Fruit fly (Drosophila melanogaster) whole organism, embryonic: Measurements from ENCODE around the gene Ufl1.
A peak's percentile ranks its signal among the peaks of the same experiment; 100 is the strongest.

Source experiments
- Abd-B ChIP-seq: fragments of 200-800 bp; sonication (Bioruptor generic); optimal IDR thresholded peaks from 2 replicates; lab custom pipeline; 2018; ENCODE audit warnings: missing biosample characterization, mild to moderate bottlenecking, missing genetic modification characterization, moderate library complexity
- CG10462 ChIP-seq: fragments of 200-800 bp; sonication (Bioruptor generic); optimal IDR thresholded peaks from 2 replicates; lab custom pipeline; 2016; ENCODE audit warnings: missing biosample characterization, missing genetic modification characterization
- CG11085 ChIP-seq: fragments of 200-800 bp; sonication (Bioruptor generic); IDR thresholded peaks from 2 replicates; pipeline ENCODE4 v1.3.6; 2022; ENCODE audit warnings: missing biosample characterization, missing genetic modification characterization
- CG11456 ChIP-seq: fragments of 200-800 bp; sonication (Bioruptor generic); IDR thresholded peaks from 3 replicates; pipeline ENCODE4 v1.3.6; 2022; ENCODE audit warnings: missing biosample characterization, missing genetic modification characterization
- CG12219 ChIP-seq: fragments of 200-800 bp; sonication (Bioruptor generic); optimal IDR thresholded peaks from 3 replicates; lab custom pipeline; 2018; ENCODE audit warnings: missing biosample characterization, mild to moderate bottlenecking, missing genetic modification characterization
- CG1233 ChIP-seq: fragments of 200-800 bp; sonication (Bioruptor generic); optimal IDR thresholded peaks from 4 replicates; lab custom pipeline; 2018; ENCODE audit warnings: missing biosample characterization, mild to moderate bottlenecking, missing genetic modification characterization
- CG13424 ChIP-seq: fragments of 200-800 bp; sonication (Bioruptor generic); optimal IDR thresholded peaks from 2 replicates; lab custom pipeline; 2019; ENCODE audit warnings: missing biosample characterization, mild to moderate bottlenecking, missing genetic modification characterization, moderate library complexity
- CG15269 ChIP-seq: fragments of 200-800 bp; sonication (Bioruptor generic); optimal IDR thresholded peaks from 2 replicates; lab custom pipeline; 2018; ENCODE audit warnings: missing biosample characterization, mild to moderate bottlenecking, missing genetic modification characterization, moderate library complexity
- CG16815 ChIP-seq: fragments of 200-800 bp; sonication (Bioruptor generic); optimal IDR thresholded peaks from 3 replicates; lab custom pipeline; 2017; ENCODE audit warnings: missing biosample characterization, mild to moderate bottlenecking, missing genetic modification characterization
- CG17829 ChIP-seq: fragments of 200-800 bp; optimal IDR thresholded peaks from 2 replicates; lab custom pipeline; 2019; ENCODE audit warnings: missing biosample characterization, mild to moderate bottlenecking, missing genetic modification characterization, moderate library complexity
- CG2875 ChIP-seq: fragments of 200-800 bp; sonication (Bioruptor generic); optimal IDR thresholded peaks from 2 replicates; lab custom pipeline; 2017; ENCODE audit warnings: missing biosample characterization, mild to moderate bottlenecking, missing genetic modification characterization, missing genetic modification reagents
- CG31388 ChIP-seq: fragments of 200-800 bp; sonication (Bioruptor generic); optimal IDR thresholded peaks from 2 replicates; lab custom pipeline; 2016; ENCODE audit warnings: missing biosample characterization, missing genetic modification characterization
- CG33557 ChIP-seq: fragments of 200-800 bp; sonication (Bioruptor generic); optimal IDR thresholded peaks from 2 replicates; lab custom pipeline; 2019; ENCODE audit warnings: missing biosample characterization, mild to moderate bottlenecking, missing genetic modification characterization, moderate library complexity
- CG3407 ChIP-seq: fragments of 200-800 bp; sonication (Bioruptor generic); optimal IDR thresholded peaks from 2 replicates; lab custom pipeline; 2018; ENCODE audit warnings: missing biosample characterization, mild to moderate bottlenecking, missing genetic modification characterization
- CG3847 ChIP-seq: fragments of 200-800 bp; sonication (Bioruptor generic); IDR thresholded peaks from 2 replicates; pipeline ENCODE4 v1.3.6; 2022; ENCODE audit warnings: missing biosample characterization, missing genetic modification characterization
- CG3995 ChIP-seq: fragments of 200-800 bp; sonication (Bioruptor generic); optimal IDR thresholded peaks from 3 replicates; lab custom pipeline; 2016; ENCODE audit warnings: missing biosample characterization, missing genetic modification characterization
- CG42726 ChIP-seq: fragments of 200-800 bp; sonication (Bioruptor generic); IDR thresholded peaks from 2 replicates; pipeline ENCODE4 v1.3.6; 2022; ENCODE audit warnings: missing biosample characterization, missing genetic modification characterization; ENCODE audit not compliant: partially characterized antibody
- CG43689 ChIP-seq: fragments of 200-800 bp; sonication (Bioruptor generic); IDR thresholded peaks from 2 replicates; pipeline ENCODE4 v1.3.6; 2022; ENCODE audit warnings: missing biosample characterization, missing genetic modification characterization
- CG4424 ChIP-seq: fragments of 200-800 bp; sonication (Bioruptor generic); optimal IDR thresholded peaks from 3 replicates; lab custom pipeline; 2016; ENCODE audit warnings: missing biosample characterization, missing genetic modification characterization
- CG4617 ChIP-seq: fragments of 200-800 bp; sonication (Bioruptor generic); optimal IDR thresholded peaks from 3 replicates; lab custom pipeline; 2016; ENCODE audit warnings: missing biosample characterization, missing genetic modification characterization, borderline replicate concordance
- CG6175 ChIP-seq: fragments of 200-800 bp; sonication (Bioruptor generic); IDR thresholded peaks from 3 replicates; pipeline ENCODE4 v1.3.6; 2022; ENCODE audit warnings: missing biosample characterization, missing genetic modification characterization
- CG6272 ChIP-seq: fragments of 200-800 bp; sonication (Bioruptor generic); IDR thresholded peaks from 2 replicates; pipeline ENCODE4 v1.3.6; 2022; ENCODE audit warnings: missing biosample characterization, missing genetic modification characterization
- CG8765 ChIP-seq: fragments of 200-800 bp; sonication (Bioruptor generic); IDR thresholded peaks from 2 replicates; pipeline ENCODE4 v1.3.6; 2022; ENCODE audit warnings: missing biosample characterization, missing genetic modification characterization
- CG9817 ChIP-seq: fragments of 200-800 bp; sonication (Bioruptor generic); optimal IDR thresholded peaks from 2 replicates; lab custom pipeline; 2018; ENCODE audit warnings: missing biosample characterization, mild to moderate bottlenecking, missing genetic modification characterization, moderate library complexity
- Dbx ChIP-seq: fragments of 200-800 bp; sonication (Bioruptor generic); IDR thresholded peaks from 3 replicates; pipeline ENCODE4 v1.3.6; 2022; ENCODE audit warnings: missing biosample characterization, missing genetic modification characterization
- Dref ChIP-seq: fragments of 200-800 bp; sonication (Bioruptor generic); IDR thresholded peaks from 2 replicates; pipeline ENCODE4 v1.3.6; 2022; ENCODE audit warnings: missing biosample characterization, missing genetic modification characterization
- Ets97D ChIP-seq: fragments of 200-800 bp; sonication (Bioruptor generic); optimal IDR thresholded peaks from 3 replicates; lab custom pipeline; 2016; ENCODE audit warnings: missing biosample characterization, missing genetic modification characterization
- Fer1 ChIP-seq: fragments of 200-800 bp; sonication (Bioruptor generic); optimal IDR thresholded peaks from 2 replicates; lab custom pipeline; 2017; ENCODE audit warnings: missing biosample characterization, mild to moderate bottlenecking, missing genetic modification characterization
- Gug ChIP-seq: fragments of 200-800 bp; sonication (Bioruptor generic); IDR thresholded peaks from 4 replicates; pipeline ENCODE4 v1.3.6; 2022; ENCODE audit warnings: missing biosample characterization, missing genetic modification characterization
- HmgZ ChIP-seq: fragments of 200-800 bp; sonication (Bioruptor generic); optimal IDR thresholded peaks from 2 replicates; lab custom pipeline; 2018; ENCODE audit warnings: missing biosample characterization, mild to moderate bottlenecking, missing genetic modification characterization
- Hmx ChIP-seq: fragments of 200-800 bp; sonication (Bioruptor generic); optimal IDR thresholded peaks from 2 replicates; lab custom pipeline; 2016; ENCODE audit warnings: missing biosample characterization, missing genetic modification characterization
- Lpt ChIP-seq: fragments of >200 bp; optimal IDR thresholded peaks from 2 replicates; lab custom pipeline; 2018; ENCODE audit warnings: missing biosample characterization, missing genetic modification characterization
- Rfx ChIP-seq: fragments of 200-800 bp; sonication (Bioruptor generic); IDR thresholded peaks from 2 replicates; pipeline ENCODE4 v1.3.6; 2022; ENCODE audit warnings: missing biosample characterization, missing genetic modification characterization
- Scr ChIP-seq: fragments of 200-800 bp; sonication (Bioruptor generic); IDR thresholded peaks from 2 replicates; pipeline ENCODE4 v1.3.6; 2022; ENCODE audit warnings: missing biosample characterization, missing genetic modification characterization; ENCODE audit not compliant: partially characterized antibody
- bbx ChIP-seq: fragments of 200-800 bp; sonication (Bioruptor generic); IDR thresholded peaks from 2 replicates; pipeline ENCODE4 v1.3.6; 2022; ENCODE audit warnings: missing biosample characterization, missing genetic modification characterization; ENCODE audit not compliant: partially characterized antibody
- br ChIP-seq: fragments of >200 bp; optimal IDR thresholded peaks from 2 replicates; lab custom pipeline; 2017
- cg ChIP-seq: fragments of 200-800 bp; sonication (Bioruptor generic); optimal IDR thresholded peaks from 3 replicates; lab custom pipeline; 2019; ENCODE audit warnings: missing biosample characterization, mild to moderate bottlenecking, missing genetic modification characterization, moderate library complexity
- chn ChIP-seq: fragments of 200-800 bp; sonication (Bioruptor generic); optimal IDR thresholded peaks from 2 replicates; lab custom pipeline; 2016; ENCODE audit warnings: missing biosample characterization, missing genetic modification characterization
- en ChIP-seq: fragments of 200-800 bp; sonication (Bioruptor generic); optimal IDR thresholded peaks from 2 replicates; lab custom pipeline; 2016; ENCODE audit warnings: missing biosample characterization, missing genetic modification characterization
- fu2 ChIP-seq: fragments of 200-800 bp; sonication (Bioruptor generic); optimal IDR thresholded peaks from 2 replicates; lab custom pipeline; 2016; ENCODE audit warnings: missing biosample characterization, missing genetic modification characterization
- gem ChIP-seq: fragments of 200-800 bp; sonication (Bioruptor generic); optimal IDR thresholded peaks from 2 replicates; lab custom pipeline; 2019; ENCODE audit warnings: missing biosample characterization, mild to moderate bottlenecking, missing genetic modification characterization, moderate library complexity
- klu ChIP-seq: fragments of 200-800 bp; sonication (Bioruptor generic); IDR thresholded peaks from 2 replicates; pipeline ENCODE4 v1.3.6; 2022; ENCODE audit warnings: missing biosample characterization, missing genetic modification characterization
- lab ChIP-seq: fragments of 200-800 bp; sonication (Bioruptor generic); optimal IDR thresholded peaks from 3 replicates; lab custom pipeline; 2017; ENCODE audit warnings: missing biosample characterization, missing genetic modification characterization, mild to moderate bottlenecking, moderate library complexity, missing genetic modification reagents
- lilli ChIP-seq: fragments of 200-800 bp; sonication (Bioruptor generic); optimal IDR thresholded peaks from 3 replicates; lab custom pipeline; 2016; ENCODE audit warnings: missing biosample characterization, missing genetic modification characterization
- oc ChIP-seq: fragments of 200-800 bp; sonication (Bioruptor generic); optimal IDR thresholded peaks from 2 replicates; lab custom pipeline; 2018; ENCODE audit warnings: missing biosample characterization, mild to moderate bottlenecking, missing genetic modification characterization, moderate library complexity
- repo ChIP-seq: fragments of 200-800 bp; sonication (Bioruptor generic); optimal IDR thresholded peaks from 2 replicates; lab custom pipeline; 2016; ENCODE audit warnings: missing biosample characterization, missing genetic modification characterization
- sima ChIP-seq: fragments of 200-800 bp; sonication (Bioruptor generic); optimal IDR thresholded peaks from 2 replicates; lab custom pipeline; 2016; ENCODE audit warnings: missing biosample characterization, missing genetic modification characterization
- slbo ChIP-seq: fragments of 200-800 bp; sonication (Bioruptor generic); IDR thresholded peaks from 2 replicates; pipeline ENCODE4 v1.3.6; 2022; ENCODE audit warnings: missing biosample characterization, missing genetic modification characterization
- stwl ChIP-seq: fragments of 200-800 bp; sonication (Bioruptor generic); optimal IDR thresholded peaks from 3 replicates; lab custom pipeline; 2018; ENCODE audit warnings: missing biosample characterization, mild to moderate bottlenecking, missing genetic modification characterization, moderate library complexity
- yki ChIP-seq: fragments of >200 bp; optimal IDR thresholded peaks from 3 replicates; lab custom pipeline; 2018

The Ufl1 gene

dm6 chr3R:7086377-7087200 lies 12.3 kb upstream of the Ufl1 start, which contains the start of gene alphaTub84B (continued):
- peak; percentile 84 for TF ChIP-seq Dbx (GFP tag; lab: Robert Waterston, UW)
- peak; percentile 62 for TF ChIP-seq Ets97D (GFP tag; lab: Kevin White, UChicago)
- TF ChIP-seq Scr (GFP tag; lab: Robert Waterston, UW), result no peak; the same call in none of the 2 replicates
- TF ChIP-seq CG2875 (GFP tag; lab: Kevin White, UChicago), result peak; percentile 66
- TF ChIP-seq CG1233 (GFP tag; lab: Kevin White, UChicago), result peak; percentile 77
- TF ChIP-seq CG15269, result peak; percentile 75
- TF ChIP-seq oc (tag; lab: Kevin White, UChicago), result no peak
- peak; percentile 68 for TF ChIP-seq CG3407 (GFP tag; lab: Kevin White, UChicago)
- TF ChIP-seq CG11456 (GFP tag; lab: Robert Waterston, UW), result peak; percentile 83
- TF ChIP-seq CG4617 (GFP tag; lab: Kevin White, UChicago), result no peak
- no peak for TF ChIP-seq CG31388 (GFP tag; lab: Kevin White, UChicago)
- peak; percentile 41 for TF ChIP-seq fu2 (GFP tag; lab: Kevin White, UChicago)
- peak; percentile 82 for TF ChIP-seq Fer1 (GFP tag; lab: Kevin White, UChicago)
- TF ChIP-seq stwl, result peak; percentile 47
- TF ChIP-seq HmgZ, result peak; percentile 71
- no peak for TF ChIP-seq cg (GFP tag; lab: Kevin White, UChicago)
- peak; percentile 71 for TF ChIP-seq repo (GFP tag; lab: Kevin White, UChicago)
- TF ChIP-seq Rfx (GFP tag; lab: Robert Waterston, UW), result peak; percentile 65
- TF ChIP-seq Gug (GFP tag; lab: Robert Waterston, UW), result peak; percentile 73; the same call in 3 of the 4 replicates
- peak; percentile 89 for TF ChIP-seq Dref
- TF ChIP-seq CG3995 (GFP tag; lab: Kevin White, UChicago), result no peak
- TF ChIP-seq CG6272 (GFP tag; lab: Robert Waterston, UW), result peak; percentile 39; the same call in 1 of the 2 replicates
- TF ChIP-seq Hmx (GFP tag; lab: Kevin White, UChicago), result no peak
- peak; percentile 48 for TF ChIP-seq chn (GFP tag; lab: Kevin White, UChicago)
- peak; percentile 89 for TF ChIP-seq CG42726 (GFP tag; lab: Robert Waterston, UW)
- TF ChIP-seq CG6175 (GFP tag; lab: Robert Waterston, UW), result 0 out of 3 replicates have a peak, but pooled peaks have one; percentile 67
- no peak for TF ChIP-seq yki (lab: Kevin White, UChicago)
- no peak for TF ChIP-seq CG16815 (GFP tag; lab: Kevin White, UChicago)
- no peak for TF ChIP-seq CG43689 (GFP tag; lab: Robert Waterston, UW)
- no peak for TF ChIP-seq Lpt (GFP tag; lab: Kevin White, UChicago)
- TF ChIP-seq lilli (GFP tag; lab: Kevin White, UChicago), result peak; percentile 95
- TF ChIP-seq CG4424 (GFP tag; lab: Kevin White, UChicago), result peak; percentile 33
- TF ChIP-seq CG17829 (tag; lab: Kevin White, UChicago), result peak; percentile 66
- peak; percentile 69 for TF ChIP-seq bbx (GFP tag; lab: Robert Waterston, UW)
- peak; percentile 29 for TF ChIP-seq en (GFP tag; lab: Kevin White, UChicago)
- no peak for TF ChIP-seq CG8765 (GFP tag; lab: Robert Waterston, UW)
- peak; percentile 42 for TF ChIP-seq CG12219 (GFP tag; lab: Kevin White, UChicago)
- peak; percentile 83 for TF ChIP-seq lab (GFP tag; lab: Kevin White, UChicago)
- no peak for TF ChIP-seq Abd-B (GFP tag; lab: Kevin White, UChicago)
- TF ChIP-seq sima (GFP tag; lab: Kevin White, UChicago), result no peak
- peak; percentile 49 for TF ChIP-seq CG33557 (GFP tag; lab: Kevin White, UChicago)
- TF ChIP-seq CG11085 (GFP tag; lab: Robert Waterston, UW), result 0 out of 2 replicates have a peak, but pooled peaks have one; percentile 37
- TF ChIP-seq gem (tag; lab: Kevin White, UChicago), result peak; percentile 39
- TF ChIP-seq CG13424, result no peak
- peak; percentile 62 for TF ChIP-seq CG3847 (GFP tag; lab: Robert Waterston, UW)
- TF ChIP-seq CG10462 (GFP tag; lab: Kevin White, UChicago), result no peak
- TF ChIP-seq slbo (GFP tag; lab: Robert Waterston, UW), result peak; percentile 67
- no peak for TF ChIP-seq klu (GFP tag; lab: Robert Waterston, UW)
- no peak for TF ChIP-seq br (lab: Kevin White, UChicago)
- no peak for TF ChIP-seq CG9817
